Fruit fly (Drosophila melanogaster): Measurements from ENCODE around the gene CG42486.

DNA sequence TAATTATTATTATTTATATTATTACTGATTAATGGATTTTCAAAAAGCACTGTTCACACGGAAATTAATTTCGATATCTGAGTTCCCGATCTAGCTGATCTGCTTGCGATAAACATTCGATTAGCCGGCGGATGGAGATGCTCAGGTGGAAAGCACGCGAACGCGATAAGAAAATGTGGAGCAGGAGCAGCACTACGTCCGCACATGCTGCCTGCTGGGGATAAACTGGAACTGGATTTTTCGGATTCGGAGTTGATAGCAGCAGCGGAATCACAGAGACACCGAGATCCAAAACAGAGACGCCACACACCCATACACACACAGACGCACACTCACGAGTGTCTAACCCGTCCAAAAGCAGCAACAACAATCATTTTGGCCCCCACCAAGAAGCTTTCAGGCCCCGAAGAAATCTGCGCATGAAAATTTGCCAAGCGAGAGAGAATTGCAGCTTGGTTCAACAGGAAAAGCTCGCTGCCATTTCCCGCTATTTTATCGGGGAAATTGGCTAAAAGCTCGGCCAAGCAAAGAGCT lies 31.4 kb downstream of the CG42486 start:
- TF ChIP-seq fd96Ca (GFP tag; IDR thresholded peaks at IDR 0.05) (0 out of 3 replicates have a peak, but pooled peaks have one; percentile 30), Pif1A (GFP tag; optimal IDR thresholded peaks at IDR 0.05) (no peak), CG13204 (GFP tag; optimal IDR thresholded peaks at IDR 0.05) (no peak), CG12605 (GFP tag; IDR thresholded peaks at IDR 0.05) (no peak), rn (GFP tag; IDR thresholded peaks at IDR 0.05) (no peak), CG32121 (GFP tag; IDR thresholded peaks at IDR 0.05) (peak; percentile 39; the same call in 1 of the 2 replicates), CG34367 (tag; optimal IDR thresholded peaks at IDR 0.05) (no peak), CG10348 (GFP tag; IDR thresholded peaks at IDR 0.05) (no peak), Snoo (tag; optimal IDR thresholded peaks at IDR 0.05) (no peak), CG15710 (tag; optimal IDR thresholded peaks at IDR 0.05) (no peak), Pif1B (GFP tag; optimal IDR thresholded peaks at IDR 0.05) (no peak), CG8301 (tag; optimal IDR thresholded peaks at IDR 0.05) (no peak), CG9948 (tag; optimal IDR thresholded peaks at IDR 0.05) (no peak), gl (tag; optimal IDR thresholded peaks at IDR 0.05) (no peak)

Measured in whole organism, pupa.